Fruit fly (Drosophila melanogaster): ENCODE results near the gene Hmx.

Gene Hmx

DNA sequence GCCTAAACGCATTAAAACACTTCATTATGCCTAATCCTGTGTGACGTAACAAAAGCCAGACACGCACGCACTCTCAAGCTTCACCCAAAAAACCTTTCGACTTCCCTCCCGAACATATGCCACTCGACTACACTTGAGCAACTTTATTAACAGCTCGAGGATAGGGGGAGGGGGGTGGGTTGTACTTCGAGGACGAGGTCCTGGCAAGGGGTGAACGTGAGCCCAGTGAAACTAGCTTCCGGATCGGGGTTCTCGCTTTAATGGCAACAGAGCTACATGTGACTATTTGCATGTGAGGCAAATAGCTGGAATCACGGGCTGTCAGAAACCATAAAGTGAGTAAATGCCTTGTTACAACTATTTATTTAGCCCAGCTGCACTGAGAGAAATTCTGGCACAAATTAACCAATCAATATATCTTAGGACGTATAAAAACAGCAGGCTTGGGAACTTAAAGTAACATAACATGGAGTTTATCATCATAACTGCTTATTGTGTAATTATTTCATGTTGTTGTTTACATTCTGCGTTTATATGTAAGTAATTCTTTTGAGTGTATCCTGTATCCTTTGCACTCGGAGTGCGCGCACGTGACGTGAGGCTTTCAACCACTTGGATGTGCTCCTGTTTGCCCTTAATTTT, 7.8 kb upstream of the Hmx start (continued):
- TF ChIP-seq CG17568 (GFP tag; optimal IDR thresholded peaks at IDR 0.05) = no peak
- TF ChIP-seq Nf-YB (GFP tag; optimal IDR thresholded peaks at IDR 0.05) = peak; percentile 29
- TF ChIP-seq mirr (GFP tag; optimal IDR thresholded peaks at IDR 0.05) = peak; percentile 30
- TF ChIP-seq CG3838 (GFP tag; optimal IDR thresholded peaks at IDR 0.05) = no peak
- TF ChIP-seq cato (GFP tag; optimal IDR thresholded peaks at IDR 0.05; ENCODE audit: borderline replicate concordance) = no peak
- TF ChIP-seq CG5245 (GFP tag; optimal IDR thresholded peaks at IDR 0.05) = peak; percentile 19
- TF ChIP-seq crol (GFP tag; IDR thresholded peaks at IDR 0.05) = peak; percentile 73
- TF ChIP-seq sens-2 (GFP tag; IDR thresholded peaks at IDR 0.05) = no peak
- TF ChIP-seq CG12236 (GFP tag; optimal IDR thresholded peaks at IDR 0.05) = no peak
- peak; percentile 58 for TF ChIP-seq CG10959 (GFP tag; IDR thresholded peaks at IDR 0.05)
- no peak for TF ChIP-seq CG3065 (GFP tag; optimal IDR thresholded peaks at IDR 0.05)
- peak; percentile 29 for TF ChIP-seq CG12155 (GFP tag; optimal IDR thresholded peaks at IDR 0.05)
- peak; percentile 59; the same call in 1 of the 3 replicates for TF ChIP-seq zfh1 (GFP tag; IDR thresholded peaks at IDR 0.05)
- no peak for TF ChIP-seq CG7963 (GFP tag; IDR thresholded peaks at IDR 0.05; ENCODE audit: partially characterized antibody)
- no peak for TF ChIP-seq Adf1 (GFP tag; IDR thresholded peaks at IDR 0.05)
- peak; percentile 54 for TF ChIP-seq CG7839 (tag; optimal IDR thresholded peaks at IDR 0.05)
- no peak for TF ChIP-seq ro (GFP tag; IDR thresholded peaks at IDR 0.05)
- TF ChIP-seq ERR (GFP tag; optimal IDR thresholded peaks at IDR 0.05) = no peak
- peak; percentile 37; the same call in 2 of the 3 replicates for TF ChIP-seq dysf (GFP tag; IDR thresholded peaks at IDR 0.05)
- no peak for TF ChIP-seq vfl (GFP tag; optimal IDR thresholded peaks at IDR 0.05)
- no peak for TF ChIP-seq CG18764 (GFP tag; optimal IDR thresholded peaks at IDR 0.05)
- TF ChIP-seq CG15269 (tag; optimal IDR thresholded peaks at IDR 0.05) = no peak
- no peak for TF ChIP-seq NFAT (GFP tag; IDR thresholded peaks at IDR 0.05)
- no peak for TF ChIP-seq CG7786 (GFP tag; optimal IDR thresholded peaks at IDR 0.05)
- TF ChIP-seq Usf (GFP tag; optimal IDR thresholded peaks at IDR 0.05) = peak; percentile 8
- TF ChIP-seq fd102C (GFP tag; optimal IDR thresholded peaks at IDR 0.05) = peak; percentile 62
- no peak for TF ChIP-seq btn (GFP tag; optimal IDR thresholded peaks at IDR 0.05)
- no peak for TF ChIP-seq BtbVII (GFP tag; optimal IDR thresholded peaks at IDR 0.05)
- TF ChIP-seq CG11504 (tag; optimal IDR thresholded peaks at IDR 0.05) = no peak
- peak; percentile 8 for TF ChIP-seq en (GFP tag; optimal IDR thresholded peaks at IDR 0.05)
- TF ChIP-seq CG18262 (tag; optimal IDR thresholded peaks at IDR 0.05) = peak; percentile 63
- TF ChIP-seq CG13775 (GFP tag; optimal IDR thresholded peaks at IDR 0.05) = peak; percentile 50
- TF ChIP-seq sqz (GFP tag; optimal IDR thresholded peaks at IDR 0.05) = no peak
- no peak for TF ChIP-seq pzg (GFP tag; optimal IDR thresholded peaks at IDR 0.05)
- TF ChIP-seq row (GFP tag; IDR thresholded peaks at IDR 0.05) = peak; percentile 74
- TF ChIP-seq CG10654 (GFP tag; optimal IDR thresholded peaks at IDR 0.05) = peak; percentile 12
- TF ChIP-seq CG11398 (GFP tag; optimal IDR thresholded peaks at IDR 0.05) = peak; percentile 28
- TF ChIP-seq BEAF-32 (GFP tag; optimal IDR thresholded peaks at IDR 0.05) = no peak
- TF ChIP-seq Fer3 (tag; optimal IDR thresholded peaks at IDR 0.05) = peak; percentile 4
- no peak for TF ChIP-seq CG7928 (GFP tag; optimal IDR thresholded peaks at IDR 0.05)
- TF ChIP-seq gem (tag; optimal IDR thresholded peaks at IDR 0.05) = peak; percentile 76
- TF ChIP-seq hbn (GFP tag; IDR thresholded peaks at IDR 0.05; ENCODE audit: partially characterized antibody) = no peak
- no peak for TF ChIP-seq h (optimal IDR thresholded peaks at IDR 0.05)
- no peak for TF ChIP-seq caup (GFP tag; optimal IDR thresholded peaks at IDR 0.05; ENCODE audit: severe bottlenecking)
- no peak for TF ChIP-seq CG2889 (GFP tag; IDR thresholded peaks at IDR 0.05)
- TF ChIP-seq CG9609 (GFP tag; optimal IDR thresholded peaks at IDR 0.05) = peak; percentile 14
- TF ChIP-seq D19A (tag; optimal IDR thresholded peaks at IDR 0.05) = peak; percentile 61
- TF ChIP-seq oc (tag; optimal IDR thresholded peaks at IDR 0.05) = peak; percentile 19
- no peak for TF ChIP-seq Dip2 (GFP tag; IDR thresholded peaks at IDR 0.05)
- TF ChIP-seq nerfin-1 (tag; optimal IDR thresholded peaks at IDR 0.05) = peak; percentile 45
